Worm (Caenorhabditis elegans) whole organism, L1 larva: ENCODE measurements around the gene F26A1.3.
"Not testable (repeated sequence)": the region's sequence is repeated elsewhere in the genome, so short reads cannot be mapped to it uniquely, and the experiment has no call there.

ENCODE experiments used
- aly-2 ChIP-seq: fragments of 150-350 bp; optimal IDR thresholded peaks from 2 replicates; lab custom pipeline; 2014; ENCODE audit warnings: missing biosample characterization, missing genetic modification characterization
- nhr-12 ChIP-seq: sonication (generic microtip); optimal IDR thresholded peaks from 2 replicates; lab custom pipeline; 2017; ENCODE audit warnings: missing biosample characterization, missing genetic modification characterization
- ztf-11 ChIP-seq, 2 experiments: sonication (generic microtip); optimal IDR thresholded peaks; 2 replicates each; lab custom pipeline; 2016 to 2017; ENCODE audit warnings: missing genetic modification characterization in 2 of 2, missing biosample characterization in 1 of 2, missing compliant biosample characterization in 1 of 2

DNA sequence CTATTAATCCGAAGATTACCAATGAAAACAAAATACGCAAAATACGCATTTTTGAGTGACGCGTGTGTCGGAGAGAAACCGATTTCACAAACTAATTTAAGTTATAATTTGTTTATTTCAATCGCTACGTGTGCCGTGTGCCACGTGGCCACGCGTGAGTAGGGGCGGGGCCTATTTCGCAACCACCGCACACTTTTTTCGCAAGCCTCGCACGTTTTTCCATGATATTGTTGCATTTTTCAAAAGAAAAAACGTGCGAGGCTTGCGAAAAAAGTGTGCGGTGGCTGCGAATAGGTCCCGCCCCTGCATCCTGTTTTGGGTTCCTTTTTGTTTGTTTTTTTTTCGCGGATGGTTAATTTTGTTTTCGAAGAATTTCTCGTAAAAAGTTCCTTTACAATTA lies 41.6 kb upstream of the F26A1.3 start, which contains the start of gene enu-3.2:
- not testable (repeated sequence) for TF ChIP-seq aly-2 (tag; lab: Kevin White, UChicago); nhr-12 (tag; lab: Kevin White, UChicago); ztf-11 (tag; optimal IDR thresholded peaks at IDR 0.05; lab: Kevin White, UChicago)
